Fruit fly (Drosophila melanogaster): ENCODE measurements around the gene CG17571.

dm6 chr2L:20294393-20294792, 37.4 kb upstream of the CG17571 start, which contains the start of gene CG12617:
- TF ChIP-seq EcR (GFP tag; optimal IDR thresholded peaks at IDR 0.05) (no peak), usp (GFP tag; optimal IDR thresholded peaks at IDR 0.05) (no peak), CG8478 (optimal IDR thresholded peaks at IDR 0.05) (no peak), psq (optimal IDR thresholded peaks at IDR 0.05) (no peak), pan (optimal IDR thresholded peaks at IDR 0.05) (no peak), Dll (optimal IDR thresholded peaks at IDR 0.05) (no peak)
